Worm (Caenorhabditis elegans): ENCODE results near the gene rde-12.
A peak's percentile ranks its signal among the peaks of the same experiment; 100 is the strongest.

rde-12 gene

DNA sequence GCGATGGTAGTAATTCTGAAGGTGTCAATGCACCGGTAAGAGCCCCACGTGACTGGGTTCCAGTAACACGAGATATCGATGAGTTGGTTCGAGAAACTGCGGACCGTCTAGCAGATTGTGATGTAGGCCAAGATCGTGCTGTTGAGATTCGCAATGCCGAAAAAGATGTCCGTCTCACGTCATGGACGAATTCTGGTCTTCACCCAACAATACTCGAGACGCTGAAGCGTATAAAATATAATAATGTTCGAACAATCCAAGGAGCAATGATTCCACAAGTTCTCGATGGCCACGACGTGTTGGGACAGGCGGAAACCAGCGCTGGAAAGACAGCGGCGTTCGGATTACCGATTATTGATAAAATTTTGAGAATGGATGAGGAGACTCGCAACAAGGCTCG lies 1.3 kb downstream of the rde-12 start:
- TF ChIP-seq ztf-29 (GFP tag; IDR thresholded peaks at IDR 0.05) (no peak), klf-2 (GFP tag; conservative IDR thresholded peaks at IDR 0.05) (no peak), T22C8.4 (GFP tag; IDR thresholded peaks at IDR 0.05) (no peak), ztf-23 (GFP tag; IDR thresholded peaks at IDR 0.05) (no peak), cog-1 (tag; optimal IDR thresholded peaks at IDR 0.05) (no peak), flt-1 (GFP tag; IDR thresholded peaks at IDR 0.05) (no peak), tab-1 (GFP tag; IDR thresholded peaks at IDR 0.05) (no peak), ref-1 (GFP tag; conservative IDR thresholded peaks at IDR 0.05) (no peak), med-1 (GFP tag; optimal IDR thresholded peaks at IDR 0.05; ENCODE audit: insufficient read depth) (no peak)

DNA sequence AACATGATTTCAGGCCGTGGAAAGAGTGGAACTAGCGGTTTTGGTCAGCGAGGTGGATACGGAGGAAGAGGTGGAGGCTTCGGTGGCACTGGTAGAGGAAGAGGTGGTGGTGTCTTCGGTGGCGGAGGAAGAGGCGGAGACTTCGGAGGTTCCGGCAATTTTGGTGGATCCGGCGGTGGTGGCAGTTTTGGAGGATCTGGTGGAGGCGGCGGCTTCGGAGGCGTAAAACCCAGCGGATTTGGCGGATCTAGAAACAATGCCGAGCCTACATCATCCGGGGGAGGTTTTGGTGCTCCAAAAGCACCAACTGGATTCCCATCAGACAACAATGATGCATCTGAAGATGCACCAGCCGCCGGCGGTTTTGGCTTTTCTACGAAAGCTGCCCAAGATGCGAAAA lies 3.1 kb downstream of the rde-12 start:
- TF ChIP-seq klf-2 (GFP tag; conservative IDR thresholded peaks at IDR 0.05) (no peak), cog-1 (tag; optimal IDR thresholded peaks at IDR 0.05) (no peak), ztf-29 (GFP tag; IDR thresholded peaks at IDR 0.05) (no peak), tab-1 (GFP tag; IDR thresholded peaks at IDR 0.05) (0 out of 2 replicates have a peak, but pooled peaks have one; percentile 23), med-1 (GFP tag; optimal IDR thresholded peaks at IDR 0.05; ENCODE audit: insufficient read depth) (no peak), ztf-23 (GFP tag; IDR thresholded peaks at IDR 0.05) (no peak), flt-1 (GFP tag; IDR thresholded peaks at IDR 0.05) (peak; percentile 57; the same call in 1 of the 2 replicates)

DNA sequence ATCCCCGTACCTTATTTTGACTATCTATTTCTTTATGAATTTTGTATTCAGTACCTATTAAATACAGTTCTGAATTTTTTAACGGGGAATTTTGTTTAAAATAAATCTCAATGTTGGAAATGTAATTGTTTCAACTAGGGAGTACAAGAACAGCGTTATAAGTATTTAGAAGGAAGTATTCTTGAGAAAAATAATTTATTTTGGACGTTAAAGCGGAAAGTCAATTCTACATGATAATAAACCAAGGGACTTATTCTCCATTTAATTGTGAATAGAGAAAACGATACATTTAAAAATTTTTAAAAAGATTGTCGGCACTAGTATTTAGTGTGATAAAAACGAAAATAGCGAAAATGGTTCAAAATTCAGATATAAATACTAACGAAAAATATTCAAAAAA lies 4.0 kb downstream of the rde-12 start:
- TF ChIP-seq tab-1 (GFP tag; IDR thresholded peaks at IDR 0.05) (no peak), klf-2 (GFP tag; conservative IDR thresholded peaks at IDR 0.05) (no peak), ref-1 (GFP tag; conservative IDR thresholded peaks at IDR 0.05) (no peak), T22C8.4 (GFP tag; IDR thresholded peaks at IDR 0.05) (no peak), flt-1 (GFP tag; IDR thresholded peaks at IDR 0.05) (no peak), med-1 (GFP tag; optimal IDR thresholded peaks at IDR 0.05; ENCODE audit: insufficient read depth) (no peak), ztf-29 (GFP tag; IDR thresholded peaks at IDR 0.05) (no peak), cog-1 (tag; optimal IDR thresholded peaks at IDR 0.05) (no peak), ztf-23 (GFP tag; IDR thresholded peaks at IDR 0.05) (no peak)

DNA sequence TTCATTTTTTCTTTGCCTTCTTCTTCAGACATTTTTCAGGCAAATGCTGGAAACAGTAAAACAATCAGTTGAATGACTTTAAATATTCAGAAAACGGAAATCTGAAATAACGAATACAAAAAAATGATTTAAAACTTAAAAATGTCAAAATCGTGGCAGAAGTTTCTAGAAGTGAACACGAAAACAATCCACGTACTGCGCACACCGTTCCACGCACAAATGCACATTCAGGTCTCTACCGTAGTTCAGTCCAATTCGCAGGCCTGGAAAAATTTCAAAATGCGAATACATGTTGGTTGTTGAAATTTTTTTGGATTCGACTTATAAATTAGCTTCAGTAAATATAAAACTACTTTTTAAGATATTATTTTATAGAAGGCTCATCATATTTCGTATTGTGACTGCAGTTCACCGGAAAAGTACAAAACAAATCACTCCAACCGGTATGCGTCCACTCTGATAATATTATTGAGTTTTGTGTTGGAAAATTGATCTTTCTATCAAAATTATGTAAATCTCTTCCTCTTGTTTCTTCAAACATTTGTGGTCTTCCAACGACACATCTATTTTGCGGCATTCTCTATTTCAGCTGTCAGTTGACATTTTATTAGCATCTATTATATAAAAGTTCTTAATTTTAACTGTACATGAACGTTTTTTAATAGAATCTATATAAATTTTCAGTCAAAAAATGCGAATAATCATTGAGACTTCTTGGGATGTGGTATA lies 6.9 kb downstream of the rde-12 start, which contains the start of the genes mip-2 and F58G11.4:
mip-2 (minus strand) TSS at position 48 of the 729 bp plus-strand sequence.
F58G11.4 (plus strand) TSS at position 679 of the 729 bp plus-strand sequence.
- TF ChIP-seq T22C8.4 (GFP tag; IDR thresholded peaks at IDR 0.05) (no peak), ztf-23 (GFP tag; IDR thresholded peaks at IDR 0.05) (no peak), med-1 (GFP tag; optimal IDR thresholded peaks at IDR 0.05; ENCODE audit: insufficient read depth) (no peak), cog-1 (tag; optimal IDR thresholded peaks at IDR 0.05) (no peak), klf-2 (GFP tag; conservative IDR thresholded peaks at IDR 0.05) (no peak), tab-1 (GFP tag; IDR thresholded peaks at IDR 0.05) (no peak), ref-1 (GFP tag; conservative IDR thresholded peaks at IDR 0.05) (no peak), ztf-29 (GFP tag; IDR thresholded peaks at IDR 0.05) (no peak), flt-1 (GFP tag; IDR thresholded peaks at IDR 0.05) (no peak)

DNA sequence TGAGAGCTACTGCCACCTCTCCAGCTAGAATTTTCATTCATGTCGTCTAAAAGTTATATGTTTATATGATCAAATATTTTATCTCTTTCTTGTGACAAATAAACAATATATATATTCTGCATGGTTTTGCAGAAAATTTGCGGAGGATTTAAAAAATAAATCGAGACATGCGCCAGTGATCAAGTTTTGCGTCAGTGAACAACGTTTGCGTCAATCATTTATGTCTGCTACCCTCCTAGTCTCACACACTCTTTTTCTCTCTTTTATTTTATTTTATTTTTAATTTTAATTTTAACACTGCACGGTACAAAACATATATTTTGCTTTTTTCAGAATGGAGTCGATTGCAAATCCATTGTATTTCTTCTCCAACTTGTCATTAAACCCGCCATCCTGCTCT lies 13.4 kb downstream of the rde-12 start, which contains the start of the genes tag-65 and ccz-1:
tag-65 (minus strand) TSS at position 46 of the 400 bp plus-strand sequence.
ccz-1 (plus strand) TSS at position 334 of the 400 bp plus-strand sequence.
- TF ChIP-seq tab-1 (GFP tag; IDR thresholded peaks at IDR 0.05) (no peak), med-1 (GFP tag; optimal IDR thresholded peaks at IDR 0.05; ENCODE audit: insufficient read depth) (no peak), T22C8.4 (GFP tag; IDR thresholded peaks at IDR 0.05) (no peak), ref-1 (GFP tag; conservative IDR thresholded peaks at IDR 0.05) (no peak), flt-1 (GFP tag; IDR thresholded peaks at IDR 0.05) (no peak), ztf-23 (GFP tag; IDR thresholded peaks at IDR 0.05) (no peak), ztf-29 (GFP tag; IDR thresholded peaks at IDR 0.05) (no peak), cog-1 (tag; optimal IDR thresholded peaks at IDR 0.05) (peak; percentile 77)

DNA sequence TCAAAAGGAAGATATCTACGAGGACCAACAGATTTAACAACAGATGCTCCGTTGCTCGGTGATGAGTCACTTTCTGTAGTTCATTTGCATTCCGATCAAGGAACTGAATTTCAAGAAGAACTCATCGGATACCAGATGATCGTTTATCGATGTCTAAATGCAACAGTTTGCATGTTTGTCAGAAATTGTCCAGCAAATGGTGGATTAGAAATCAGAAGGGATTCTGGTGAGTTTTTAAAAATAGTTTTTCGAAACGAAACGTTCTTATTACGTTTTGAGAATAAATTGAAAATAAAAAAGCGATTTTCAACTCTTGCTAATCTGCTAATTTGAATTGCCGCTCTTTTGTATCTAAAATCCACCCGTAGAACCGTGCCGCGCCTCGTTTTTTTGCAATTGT lies 14.7 kb downstream of the rde-12 start:
- TF ChIP-seq flt-1 (GFP tag; IDR thresholded peaks at IDR 0.05) (no peak), ref-1 (GFP tag; conservative IDR thresholded peaks at IDR 0.05) (no peak), klf-2 (GFP tag; conservative IDR thresholded peaks at IDR 0.05) (no peak), T22C8.4 (GFP tag; IDR thresholded peaks at IDR 0.05) (no peak), cog-1 (tag; optimal IDR thresholded peaks at IDR 0.05) (no peak), ztf-29 (GFP tag; IDR thresholded peaks at IDR 0.05) (no peak), med-1 (GFP tag; optimal IDR thresholded peaks at IDR 0.05; ENCODE audit: insufficient read depth) (no peak), ztf-23 (GFP tag; IDR thresholded peaks at IDR 0.05) (no peak), tab-1 (GFP tag; IDR thresholded peaks at IDR 0.05) (no peak)

DNA sequence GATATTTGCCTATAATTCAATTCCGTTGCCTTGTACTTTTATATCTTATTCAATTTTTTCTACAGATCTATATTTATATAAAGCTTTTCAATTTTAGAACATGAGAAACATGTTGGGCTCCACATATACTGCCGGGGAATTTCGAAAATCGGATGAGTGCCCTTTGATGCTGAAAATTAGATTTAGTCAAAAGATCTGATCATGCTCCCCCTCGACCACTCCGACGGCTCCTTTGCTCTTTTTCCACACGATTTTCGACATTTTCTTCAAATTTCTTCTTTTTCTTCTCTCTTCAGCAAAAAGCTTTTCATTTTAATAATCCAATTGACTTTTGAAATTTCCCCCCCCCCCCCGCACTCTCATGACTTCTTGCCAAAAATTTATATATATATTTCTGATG lies 16.3 kb downstream of the rde-12 start:
- TF ChIP-seq ref-1 (GFP tag; conservative IDR thresholded peaks at IDR 0.05) (no peak), med-1 (GFP tag; optimal IDR thresholded peaks at IDR 0.05; ENCODE audit: insufficient read depth) (no peak), ztf-29 (GFP tag; IDR thresholded peaks at IDR 0.05) (no peak), ztf-23 (GFP tag; IDR thresholded peaks at IDR 0.05) (no peak), cog-1 (tag; optimal IDR thresholded peaks at IDR 0.05) (no peak), klf-2 (GFP tag; conservative IDR thresholded peaks at IDR 0.05) (no peak), tab-1 (GFP tag; IDR thresholded peaks at IDR 0.05) (no peak), T22C8.4 (GFP tag; IDR thresholded peaks at IDR 0.05) (no peak), flt-1 (GFP tag; IDR thresholded peaks at IDR 0.05) (no peak)

DNA sequence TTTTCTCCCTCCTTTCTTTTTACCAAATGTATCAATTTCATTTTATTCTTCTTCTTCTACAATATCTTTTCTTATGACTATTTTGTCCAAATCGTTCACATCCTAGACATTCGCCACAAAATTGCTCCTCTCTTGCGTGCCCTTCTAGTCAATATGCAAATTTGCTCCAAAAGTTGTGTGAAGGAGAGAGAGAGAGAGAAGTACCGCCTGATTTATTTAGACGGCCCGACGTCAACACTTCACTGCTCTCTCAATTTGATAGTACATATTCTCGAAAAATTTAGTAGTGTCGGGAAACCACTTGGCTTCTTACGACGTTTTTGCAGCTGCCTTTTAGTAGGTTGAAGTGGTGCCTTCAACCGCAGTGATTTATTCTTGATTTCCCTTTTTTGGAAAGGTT lies 21.3 kb downstream of the rde-12 start:
- TF ChIP-seq ztf-23 (GFP tag; IDR thresholded peaks at IDR 0.05) (no peak), cog-1 (tag; optimal IDR thresholded peaks at IDR 0.05) (no peak), tab-1 (GFP tag; IDR thresholded peaks at IDR 0.05) (no peak), med-1 (GFP tag; optimal IDR thresholded peaks at IDR 0.05; ENCODE audit: insufficient read depth) (no peak), ref-1 (GFP tag; conservative IDR thresholded peaks at IDR 0.05) (no peak), klf-2 (GFP tag; conservative IDR thresholded peaks at IDR 0.05) (no peak), flt-1 (GFP tag; IDR thresholded peaks at IDR 0.05) (no peak), T22C8.4 (GFP tag; IDR thresholded peaks at IDR 0.05) (no peak), ztf-29 (GFP tag; IDR thresholded peaks at IDR 0.05) (no peak)

DNA sequence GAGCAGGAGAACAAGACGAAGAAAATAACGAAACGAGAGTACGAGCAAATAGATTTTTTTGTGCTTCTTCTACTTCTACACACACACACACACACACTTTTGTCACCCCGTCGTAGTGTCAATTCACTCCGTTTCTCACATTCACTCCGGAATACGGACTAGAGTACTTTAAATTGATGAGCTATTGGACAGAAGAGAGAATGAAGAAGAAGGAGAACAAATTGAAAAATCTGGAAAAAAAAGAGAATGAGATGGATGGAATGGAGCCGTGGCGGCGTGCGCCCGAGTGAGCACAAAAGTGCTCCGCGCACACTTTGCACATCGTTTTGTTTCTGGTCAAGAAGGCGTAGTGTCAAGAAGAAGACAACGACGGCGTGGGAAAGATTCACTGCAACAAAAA lies 22.3 kb downstream of the rde-12 start:
- TF ChIP-seq med-1 (GFP tag; optimal IDR thresholded peaks at IDR 0.05; ENCODE audit: insufficient read depth) (no peak), ztf-23 (GFP tag; IDR thresholded peaks at IDR 0.05) (no peak), flt-1 (GFP tag; IDR thresholded peaks at IDR 0.05) (no peak), klf-2 (GFP tag; conservative IDR thresholded peaks at IDR 0.05) (no peak), tab-1 (GFP tag; IDR thresholded peaks at IDR 0.05) (no peak)
